Worm (Caenorhabditis elegans): Measurements from ENCODE around the gene ttm-1.

ce11 chrIII:12972398-12972797, 5.6 kb upstream of the ttm-1 start, which contains the start of gene bckd-1A:
- TF ChIP-seq snpc-4 (tag; optimal IDR thresholded peaks at IDR 0.05): no peak
- TF ChIP-seq ama-1 (optimal IDR thresholded peaks at IDR 0.05): no peak
- no peak for TF ChIP-seq pha-4 (tag; optimal IDR thresholded peaks at IDR 0.05)
- no peak for TF ChIP-seq mdl-1 (tag; optimal IDR thresholded peaks at IDR 0.05)

Data from whole organism, L3 larva.